Fruit fly (Drosophila melanogaster) whole organism, wandering third instar larva: ENCODE results near the gene CG44838.
A peak's percentile ranks its signal among the peaks of the same experiment; 100 is the strongest.

Experiments
- Abd-B ChIP-seq: fragments of >200 bp; optimal IDR thresholded peaks from 2 replicates; lab custom pipeline; 2017; ENCODE audit warnings: missing biosample characterization, missing genetic modification characterization
- CG32264 ChIP-seq: fragments of 200-800 bp; sonication (Bioruptor generic); optimal IDR thresholded peaks from 2 replicates; lab custom pipeline; 2016; ENCODE audit warnings: missing biosample characterization, missing genetic modification characterization
- CG9705 ChIP-seq: fragments of 200-800 bp; sonication (Bioruptor generic); optimal IDR thresholded peaks from 2 replicates; lab custom pipeline; 2018; ENCODE audit warnings: missing biosample characterization, mild to moderate bottlenecking, missing genetic modification characterization
- CrebA ChIP-seq: fragments of 200-800 bp; sonication (Bioruptor generic); optimal IDR thresholded peaks from 2 replicates; lab custom pipeline; 2016; ENCODE audit warnings: missing biosample characterization, mild to moderate bottlenecking, missing genetic modification characterization, borderline replicate concordance
- Dfd ChIP-seq: fragments of >200 bp; optimal IDR thresholded peaks from 2 replicates; lab custom pipeline; 2017; ENCODE audit warnings: missing biosample characterization, missing genetic modification characterization
- Dif ChIP-seq: fragments of 200-275, 200-300 bp; sonication (Bioruptor generic); optimal IDR thresholded peaks from 2 replicates; lab custom pipeline; 2018; ENCODE audit warnings: missing biosample characterization, missing genetic modification characterization; ENCODE audit not compliant: partially characterized antibody
- GATAd ChIP-seq: sonication (Bioruptor generic); optimal IDR thresholded peaks from 2 replicates; lab custom pipeline; 2016; ENCODE audit warnings: missing biosample characterization, missing genetic modification characterization
- HLH106 ChIP-seq: fragments of 200-800 bp; optimal IDR thresholded peaks from 3 replicates; lab custom pipeline; 2019; ENCODE audit warnings: missing biosample characterization, mild to moderate bottlenecking, missing genetic modification characterization, moderate library complexity
- Hnf4 ChIP-seq: fragments of 200-800 bp; sonication (Bioruptor generic); optimal IDR thresholded peaks from 2 replicates; lab custom pipeline; 2016; ENCODE audit warnings: missing biosample characterization, mild to moderate bottlenecking, missing genetic modification characterization
- Hr78 ChIP-seq: fragments of >200 bp; optimal IDR thresholded peaks from 2 replicates; lab custom pipeline; 2017; ENCODE audit warnings: missing biosample characterization, missing genetic modification characterization
- Hr83 ChIP-seq: fragments of 200-300 bp; sonication (Bioruptor generic); optimal IDR thresholded peaks from 2 replicates; lab custom pipeline; 2016; ENCODE audit warnings: missing biosample characterization, mild to moderate bottlenecking, missing genetic modification characterization, moderate library complexity; ENCODE audit not compliant: poor library complexity, severe bottlenecking
- Jra ChIP-seq: sonication (Bioruptor generic); optimal IDR thresholded peaks from 2 replicates; lab custom pipeline; 2016; ENCODE audit warnings: missing biosample characterization, missing genetic modification characterization
- Mio ChIP-seq: sonication (Bioruptor generic); optimal IDR thresholded peaks from 2 replicates; lab custom pipeline; 2016; ENCODE audit warnings: missing biosample characterization, missing genetic modification characterization
- Myc ChIP-seq: fragments of >200 bp; optimal IDR thresholded peaks from 2 replicates; lab custom pipeline; 2017
- OdsH ChIP-seq: fragments of 200-800 bp; sonication (Bioruptor generic); optimal IDR thresholded peaks from 2 replicates; lab custom pipeline; 2016; ENCODE audit warnings: missing biosample characterization, mild to moderate bottlenecking, missing genetic modification characterization
- Rel ChIP-seq, 2 experiments: fragments of 200-800 bp; sonication (Bioruptor generic) in 1 of 2; optimal IDR thresholded peaks; 2 replicates in 1 of 2; 3 replicates in 1 of 2; lab custom pipeline; 2016 to 2019; ENCODE audit warnings: mild to moderate bottlenecking in 2 of 2, missing biosample characterization in 2 of 2, missing genetic modification characterization in 2 of 2, moderate library complexity in 1 of 2
- Sp1 ChIP-seq: fragments of 200-800 bp; sonication (Bioruptor generic); optimal IDR thresholded peaks from 3 replicates; lab custom pipeline; 2019; ENCODE audit warnings: missing biosample characterization, mild to moderate bottlenecking, missing genetic modification characterization, moderate library complexity
- Vsx2 ChIP-seq: fragments of 200-300, 225-300 bp; sonication (Bioruptor generic); optimal IDR thresholded peaks from 2 replicates; lab custom pipeline; 2018; ENCODE audit warnings: missing biosample characterization, missing genetic modification characterization; ENCODE audit not compliant: partially characterized antibody
- br ChIP-seq: fragments of 200-800 bp; sonication (Bioruptor generic); optimal IDR thresholded peaks from 2 replicates; lab custom pipeline; 2016; ENCODE audit warnings: missing biosample characterization, missing genetic modification characterization
- brk ChIP-seq: fragments of 200-800 bp; sonication (Bioruptor generic); optimal IDR thresholded peaks from 2 replicates; lab custom pipeline; 2016; ENCODE audit warnings: missing biosample characterization, mild to moderate bottlenecking, missing genetic modification characterization
- dl ChIP-seq, 2 experiments: fragments of 175-275, 200-275 bp in 1 of 2; fragments of 200-275 bp in 1 of 2; sonication (Bioruptor generic); optimal IDR thresholded peaks; lab custom pipeline; 2018; ENCODE audit warnings: mild to moderate bottlenecking in 2 of 2, missing biosample characterization in 2 of 2, missing genetic modification characterization in 2 of 2, moderate library complexity in 2 of 2; ENCODE audit not compliant: partially characterized antibody in 2 of 2, insufficient read depth in 1 of 2
- dmrt93B ChIP-seq: fragments of 200-800 bp; sonication (Bioruptor generic); optimal IDR thresholded peaks from 2 replicates; lab custom pipeline; 2018; ENCODE audit warnings: missing biosample characterization, mild to moderate bottlenecking, missing genetic modification characterization
- dsf ChIP-seq: sonication (Bioruptor generic); optimal IDR thresholded peaks from 2 replicates; lab custom pipeline; 2016; ENCODE audit warnings: missing biosample characterization, missing genetic modification characterization, borderline replicate concordance
- ey ChIP-seq: fragments of 200-800 bp; sonication (Bioruptor generic); optimal IDR thresholded peaks from 2 replicates; lab custom pipeline; 2016; ENCODE audit warnings: missing biosample characterization, missing genetic modification characterization
- foxo ChIP-seq, 2 experiments: fragments of 200-800 bp; sonication (Bioruptor generic); optimal IDR thresholded peaks; 2 replicates in 1 of 2; 3 replicates in 1 of 2; lab custom pipeline; 2016 to 2017; ENCODE audit warnings: missing biosample characterization in 2 of 2, missing genetic modification characterization in 2 of 2
- fru ChIP-seq: fragments of 200-800 bp; sonication (Bioruptor generic); optimal IDR thresholded peaks from 3 replicates; lab custom pipeline; 2016; ENCODE audit warnings: missing biosample characterization, mild to moderate bottlenecking, missing genetic modification characterization
- h ChIP-seq: fragments of 200-800 bp; sonication (Bioruptor generic); optimal IDR thresholded peaks from 3 replicates; lab custom pipeline; 2016; ENCODE audit warnings: missing biosample characterization, mild to moderate bottlenecking, missing genetic modification characterization
- jim ChIP-seq: fragments of 175-275, 200-325 bp; sonication (Bioruptor generic); optimal IDR thresholded peaks from 2 replicates; lab custom pipeline; 2016; ENCODE audit warnings: missing biosample characterization, mild to moderate bottlenecking, missing genetic modification characterization
- lola ChIP-seq: fragments of >200 bp; optimal IDR thresholded peaks from 2 replicates; lab custom pipeline; 2017; ENCODE audit warnings: missing biosample characterization, missing genetic modification characterization
- pan ChIP-seq: fragments of >200 bp; optimal IDR thresholded peaks from 2 replicates; lab custom pipeline; 2017
- psq ChIP-seq: fragments of 200-800 bp; sonication (Bioruptor generic); optimal IDR thresholded peaks from 3 replicates; lab custom pipeline; 2017; ENCODE audit warnings: missing biosample characterization, mild to moderate bottlenecking, missing genetic modification characterization, moderate library complexity
- rgr ChIP-seq: fragments of 200-800 bp; sonication (Bioruptor generic); optimal IDR thresholded peaks from 3 replicates; lab custom pipeline; 2016; ENCODE audit warnings: missing biosample characterization, mild to moderate bottlenecking, missing genetic modification characterization
- sage ChIP-seq: fragments of 200-800 bp; sonication (Bioruptor generic); optimal IDR thresholded peaks from 2 replicates; lab custom pipeline; 2016; ENCODE audit warnings: missing biosample characterization, mild to moderate bottlenecking, missing genetic modification characterization
- tai ChIP-seq: sonication (Bioruptor generic); optimal IDR thresholded peaks from 2 replicates; lab custom pipeline; 2016; ENCODE audit warnings: missing biosample characterization, missing genetic modification characterization
- usp ChIP-seq: fragments of >200 bp; optimal IDR thresholded peaks from 2 replicates; lab custom pipeline; 2017; ENCODE audit warnings: missing biosample characterization, missing genetic modification characterization
- woc ChIP-seq: sonication (Bioruptor generic); optimal IDR thresholded peaks from 2 replicates; lab custom pipeline; 2016; ENCODE audit warnings: missing biosample characterization, mild to moderate bottlenecking, missing genetic modification characterization

CG44838 gene

DNA sequence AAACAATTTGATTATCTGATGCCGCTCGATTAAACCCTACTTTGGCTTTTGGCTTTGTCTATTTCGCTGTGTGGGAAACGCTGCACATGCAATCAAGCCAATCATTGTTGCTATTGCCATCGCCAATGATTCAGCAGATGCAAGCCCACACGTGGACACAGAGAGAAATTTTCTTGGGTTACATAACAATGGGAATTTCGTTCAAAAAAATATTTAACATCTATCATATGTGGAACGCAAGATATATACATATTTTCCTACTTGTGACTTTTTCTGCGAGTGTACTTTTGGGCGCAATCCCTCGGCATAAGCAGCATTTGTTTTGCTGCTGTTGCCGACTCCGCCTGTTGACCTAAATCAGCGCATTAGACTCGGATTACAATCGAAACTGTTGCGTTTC lies 41.5 kb upstream of the CG44838 start:
- TF ChIP-seq h (GFP tag; lab: Kevin White, UChicago) = peak; percentile 37
- no peak for TF ChIP-seq ey (GFP tag; lab: Kevin White, UChicago)

DNA sequence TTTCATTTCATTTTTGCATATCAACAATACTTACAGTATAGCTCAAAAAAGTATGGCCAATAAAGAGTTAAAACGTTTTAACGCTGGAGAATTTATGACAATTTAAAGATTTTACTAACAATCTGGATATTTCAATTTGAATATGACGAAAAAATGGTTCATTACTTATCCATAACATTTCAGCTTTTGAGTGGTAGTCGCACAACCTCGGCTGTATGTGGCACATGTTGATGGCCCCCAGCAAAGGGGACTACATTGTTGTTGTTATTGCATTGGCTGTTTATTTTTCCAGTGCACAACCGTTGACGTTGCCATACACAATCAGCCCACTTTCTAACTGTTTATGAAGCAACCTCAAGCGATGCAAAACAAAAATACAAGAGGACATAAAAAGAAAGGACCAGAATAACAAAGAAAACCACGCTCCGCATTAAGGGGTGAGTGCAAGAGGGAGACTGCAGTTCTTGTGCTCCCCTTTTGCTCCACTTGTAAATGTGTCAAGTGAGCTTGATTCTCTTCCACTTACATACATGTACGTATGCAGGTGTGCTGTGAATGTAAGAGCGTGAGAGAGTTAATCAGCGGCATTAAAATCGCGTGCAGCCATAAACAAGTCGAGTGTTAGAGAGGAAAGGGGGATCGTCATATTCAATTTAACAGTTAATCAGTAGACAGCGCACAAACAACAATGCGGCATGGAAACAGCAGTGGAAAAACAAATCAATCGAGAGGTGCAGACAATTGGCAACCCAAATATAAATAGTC lies 40.6 kb upstream of the CG44838 start:
- peak; percentile 90 for TF ChIP-seq OdsH (GFP tag; lab: Kevin White, UChicago)
- no peak for TF ChIP-seq Dif (GFP tag; lab: Kevin White, UChicago)
- TF ChIP-seq Hr83 (GFP tag; lab: Kevin White, UChicago) = no peak
- TF ChIP-seq fru (GFP tag; lab: Kevin White, UChicago) = peak; percentile 94
- no peak for TF ChIP-seq Dfd (GFP tag; lab: Kevin White, UChicago)
- TF ChIP-seq dmrt93B (GFP tag; lab: Kevin White, UChicago) = peak; percentile 80
- TF ChIP-seq tai (GFP tag; lab: Kevin White, UChicago) = peak; percentile 78
- no peak for TF ChIP-seq Hr78 (GFP tag; lab: Kevin White, UChicago)
- TF ChIP-seq Jra (GFP tag; lab: Kevin White, UChicago) = peak; percentile 88
- TF ChIP-seq CG32264 (GFP tag; lab: Kevin White, UChicago) = peak; percentile 86
- TF ChIP-seq dsf = peak; percentile 27
- TF ChIP-seq Myc (lab: Kevin White, UChicago) = no peak
- peak; percentile 93 for TF ChIP-seq ey (GFP tag; lab: Kevin White, UChicago)
- peak; percentile 12 for TF ChIP-seq GATAd (GFP tag; lab: Kevin White, UChicago)
- TF ChIP-seq pan (lab: Kevin White, UChicago) = no peak
- peak; percentile 87 for TF ChIP-seq Hnf4 (GFP tag; lab: Kevin White, UChicago)
- peak; percentile 77 for TF ChIP-seq woc (GFP tag; lab: Kevin White, UChicago)
- peak; percentile 90 for TF ChIP-seq h (GFP tag; lab: Kevin White, UChicago)
- peak; percentile 88 for TF ChIP-seq rgr (GFP tag; lab: Kevin White, UChicago)
- no peak for TF ChIP-seq usp (GFP tag; lab: Kevin White, UChicago)
- TF ChIP-seq psq (GFP tag; lab: Kevin White, UChicago) = peak; percentile 86
- TF ChIP-seq CG9705 (GFP tag; lab: Kevin White, UChicago) = peak; percentile 62
- peak; percentile 60 to 92 for TF ChIP-seq foxo (GFP tag; optimal IDR thresholded peaks at IDR 0.05; lab: Kevin White, UChicago)
- TF ChIP-seq CrebA (GFP tag; lab: Kevin White, UChicago) = no peak
- TF ChIP-seq Rel (GFP tag; optimal IDR thresholded peaks at IDR 0.05; lab: Kevin White, UChicago) = peak; percentile 46
- peak; percentile 66 for TF ChIP-seq Rel (tag; optimal IDR thresholded peaks at IDR 0.05; lab: Kevin White, UChicago)
- no peak for TF ChIP-seq dl (GFP tag; optimal IDR thresholded peaks at IDR 0.05; lab: Kevin White, UChicago; ENCODE audit: insufficient read depth in 1 of 2, partially characterized antibody in 2 of 2)
- peak; percentile 71 for TF ChIP-seq sage
- TF ChIP-seq lola = no peak
- TF ChIP-seq HLH106 (tag; lab: Kevin White, UChicago) = peak; percentile 91
- TF ChIP-seq Mio = peak; percentile 27
- peak; percentile 90 for TF ChIP-seq Sp1 (GFP tag; lab: Kevin White, UChicago)
- TF ChIP-seq Vsx2 (GFP tag; lab: Kevin White, UChicago) = no peak
- TF ChIP-seq br (GFP tag; lab: Kevin White, UChicago) = peak; percentile 95
- TF ChIP-seq brk (GFP tag; lab: Kevin White, UChicago) = peak; percentile 38

DNA sequence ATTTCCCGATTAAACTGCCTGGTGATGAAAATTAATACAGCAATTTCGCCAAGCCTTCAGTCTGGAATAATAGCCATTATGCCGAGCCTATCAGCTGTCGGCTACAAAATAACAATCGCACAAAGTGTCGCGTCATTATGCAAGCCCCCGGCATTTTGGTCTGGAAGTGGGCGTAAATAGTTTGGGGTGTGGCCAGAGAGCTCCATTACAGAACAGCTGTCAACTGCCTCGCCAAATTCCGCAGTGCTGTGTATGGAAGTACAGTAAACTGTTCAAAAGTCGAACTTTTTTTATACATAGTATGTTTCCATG lies 40.1 kb upstream of the CG44838 start:
- no peak for TF ChIP-seq Jra (GFP tag; lab: Kevin White, UChicago)
- no peak for TF ChIP-seq br (GFP tag; lab: Kevin White, UChicago)
- TF ChIP-seq Mio = no peak
- TF ChIP-seq Sp1 (GFP tag; lab: Kevin White, UChicago) = no peak
- TF ChIP-seq sage = no peak
- TF ChIP-seq dl (GFP tag; optimal IDR thresholded peaks at IDR 0.05; lab: Kevin White, UChicago; ENCODE audit: insufficient read depth in 1 of 2, partially characterized antibody in 2 of 2) = no peak
- TF ChIP-seq lola = no peak
- no peak for TF ChIP-seq jim (GFP tag; lab: Kevin White, UChicago)
- TF ChIP-seq fru (GFP tag; lab: Kevin White, UChicago) = no peak
- no peak for TF ChIP-seq Hr78 (GFP tag; lab: Kevin White, UChicago)
- no peak for TF ChIP-seq woc (GFP tag; lab: Kevin White, UChicago)
- no peak for TF ChIP-seq Dfd (GFP tag; lab: Kevin White, UChicago)
- TF ChIP-seq tai (GFP tag; lab: Kevin White, UChicago) = no peak
- no peak for TF ChIP-seq Abd-B (GFP tag; lab: Kevin White, UChicago)
